Worm (Caenorhabditis elegans) whole organism, young adult: ENCODE measurements around the gene wdr-31.

Experiments
- D2030.7 ChIP-seq: fragments of 200-800 bp; sonication (Bioruptor generic); IDR thresholded peaks from 2 replicates; pipeline ENCODE4 v1.3.6; 2022; ENCODE audit warnings: missing genetic modification reagents, missing genetic modification characterization, missing compliant biosample characterization
- F23B12.7 ChIP-seq: sonication (generic microtip); optimal IDR thresholded peaks from 2 replicates; lab custom pipeline; 2017; ENCODE audit warnings: missing genetic modification characterization, mild to moderate bottlenecking, missing compliant biosample characterization, antibody characterized with exemption, moderate library complexity; ENCODE audit not compliant: insufficient read depth
- K11D2.4 ChIP-seq: fragments of 200-800 bp; sonication (Bioruptor generic); IDR thresholded peaks from 2 replicates; pipeline ENCODE4 v1.3.6; 2022; ENCODE audit warnings: missing genetic modification reagents, missing genetic modification characterization, missing compliant biosample characterization
- T07F8.4 ChIP-seq: sonication (generic microtip); optimal IDR thresholded peaks from 2 replicates; lab custom pipeline; 2016; ENCODE audit warnings: mild to moderate bottlenecking, missing genetic modification characterization, moderate library complexity, missing compliant biosample characterization
- T26A5.8 ChIP-seq: sonication (generic microtip); optimal IDR thresholded peaks from 2 replicates; lab custom pipeline; 2016; ENCODE audit warnings: missing genetic modification characterization, missing compliant biosample characterization
- Y56A3A.18 ChIP-seq: fragments of 200-800 bp; sonication (Bioruptor generic); IDR thresholded peaks from 2 replicates; pipeline ENCODE4 v1.3.6; 2022; ENCODE audit warnings: missing genetic modification reagents, missing genetic modification characterization, missing compliant biosample characterization
- akir-1 ChIP-seq: fragments of 200-800 bp; sonication (Bioruptor generic); optimal IDR thresholded peaks from 2 replicates; lab custom pipeline; 2018; ENCODE audit warnings: mild to moderate bottlenecking, missing genetic modification characterization, moderate library complexity, missing compliant biosample characterization
- aptf-3 ChIP-seq: fragments of 200-800 bp; sonication (Bioruptor generic); IDR thresholded peaks from 2 replicates; pipeline ENCODE4 v1.3.6; 2022; ENCODE audit warnings: missing genetic modification characterization, missing compliant biosample characterization
- athp-1 ChIP-seq: sonication (generic microtip); optimal IDR thresholded peaks from 2 replicates; lab custom pipeline; 2017; ENCODE audit warnings: mild to moderate bottlenecking, missing genetic modification characterization, missing compliant biosample characterization
- attf-3 ChIP-seq: fragments of 200-800 bp; sonication (Bioruptor generic); conservative IDR thresholded peaks from 2 replicates; pipeline ENCODE4 v1.3.6; 2022; ENCODE audit warnings: missing genetic modification reagents, missing genetic modification characterization, missing compliant biosample characterization
- attf-5 ChIP-seq: fragments of 200-800 bp; sonication (Bioruptor generic); optimal IDR thresholded peaks from 2 replicates; lab custom pipeline; 2018; ENCODE audit warnings: mild to moderate bottlenecking, missing genetic modification characterization, missing compliant biosample characterization
- cebp-2 ChIP-seq: fragments of 200-800 bp; sonication (Bioruptor generic); IDR thresholded peaks from 2 replicates; pipeline ENCODE4 v1.3.6; 2022; ENCODE audit warnings: missing genetic modification characterization, missing compliant biosample characterization
- ceh-79 ChIP-seq: sonication (generic microtip); optimal IDR thresholded peaks from 2 replicates; lab custom pipeline; 2017; ENCODE audit warnings: mild to moderate bottlenecking, missing genetic modification characterization, missing compliant biosample characterization
- ceh-91 ChIP-seq: fragments of 200-800 bp; sonication (Bioruptor generic); IDR thresholded peaks from 2 replicates; pipeline ENCODE4 v1.3.6; 2022; ENCODE audit warnings: missing genetic modification reagents, missing genetic modification characterization, missing compliant biosample characterization
- dox-1 ChIP-seq: fragments of 200-800 bp; sonication (Bioruptor generic); IDR thresholded peaks from 2 replicates; pipeline ENCODE4 v1.3.6; 2022; ENCODE audit warnings: missing genetic modification reagents, missing genetic modification characterization, missing compliant biosample characterization
- efl-1 ChIP-seq: fragments of 150-350 bp; optimal IDR thresholded peaks from 2 replicates; lab custom pipeline; 2014; ENCODE audit warnings: missing biosample characterization, missing genetic modification reagents, missing genetic modification characterization
- egl-44 ChIP-seq: fragments of 200-800 bp; sonication (Bioruptor generic); IDR thresholded peaks from 2 replicates; pipeline ENCODE4 v1.3.6; 2022; ENCODE audit warnings: missing genetic modification reagents, missing genetic modification characterization, missing compliant biosample characterization
- ets-4 ChIP-seq: fragments of 200-800 bp; sonication (Bioruptor generic); optimal IDR thresholded peaks from 2 replicates; lab custom pipeline; 2018; ENCODE audit warnings: mild to moderate bottlenecking, missing genetic modification characterization, missing compliant biosample characterization
- hmg-1.2 ChIP-seq: fragments of 200-800 bp; sonication (Bioruptor generic); IDR thresholded peaks from 2 replicates; pipeline ENCODE4 v1.3.6; 2022; ENCODE audit warnings: missing genetic modification reagents, missing genetic modification characterization, missing compliant biosample characterization
- lin-26 ChIP-seq: fragments of 200-800 bp; sonication (Bioruptor generic); IDR thresholded peaks from 2 replicates; pipeline ENCODE4 v1.3.6; 2022; ENCODE audit warnings: missing genetic modification reagents, missing genetic modification characterization, missing compliant biosample characterization
- mxl-1 ChIP-seq: sonication (generic microtip); optimal IDR thresholded peaks from 2 replicates; lab custom pipeline; 2016; ENCODE audit warnings: missing genetic modification characterization, missing compliant biosample characterization
- nfyb-1 ChIP-seq: fragments of 200-800 bp; sonication (Bioruptor generic); IDR thresholded peaks from 2 replicates; pipeline ENCODE4 v1.3.6; 2022; ENCODE audit warnings: missing genetic modification reagents, missing genetic modification characterization, missing compliant biosample characterization
- nhr-179 ChIP-seq: sonication (generic microtip); optimal IDR thresholded peaks from 2 replicates; lab custom pipeline; 2016; ENCODE audit warnings: mild to moderate bottlenecking, missing genetic modification characterization, missing compliant biosample characterization
- pbrm-1 ChIP-seq: fragments of 200-800 bp; sonication (Bioruptor generic); IDR thresholded peaks from 2 replicates; pipeline ENCODE4 v1.3.6; 2022; ENCODE audit warnings: missing genetic modification reagents, missing genetic modification characterization, missing compliant biosample characterization
- repo-1 ChIP-seq: sonication (generic microtip); optimal IDR thresholded peaks from 2 replicates; lab custom pipeline; 2017; ENCODE audit warnings: mild to moderate bottlenecking, missing genetic modification characterization, missing compliant biosample characterization
- rpc-1 ChIP-seq, 2 experiments: fragments of 150-350 bp in 1 of 2; sonication (generic microtip) in 1 of 2; optimal IDR thresholded peaks; 2 replicates each; lab custom pipeline; 2014 to 2018; ENCODE audit warnings: missing biosample characterization in 1 of 2, missing genetic modification characterization in 1 of 2, missing genetic modification reagents in 1 of 2, missing genotype in 1 of 2
- sea-2 ChIP-seq: fragments of 200-800 bp; sonication (Bioruptor generic); IDR thresholded peaks from 2 replicates; pipeline ENCODE4 v1.3.6; 2022; ENCODE audit warnings: missing genetic modification characterization, missing compliant biosample characterization
- snpc-4 ChIP-seq, 5 experiments: fragments of 150-350 bp in 1 of 5; sonication (generic microtip) in 4 of 5; optimal IDR thresholded peaks; 2 replicates each; lab custom pipeline; 2014 to 2018; ENCODE audit warnings: missing genetic modification characterization in 5 of 5, missing biosample characterization in 3 of 5, antibody characterized with exemption in 2 of 5, mild to moderate bottlenecking in 2 of 5, missing compliant biosample characterization in 2 of 5, missing genotype in 2 of 5, moderate library complexity in 2 of 5, missing genetic modification reagents in 1 of 5
- tbx-9 ChIP-seq: sonication (generic microtip); optimal IDR thresholded peaks from 2 replicates; lab custom pipeline; 2016; ENCODE audit warnings: borderline replicate concordance, missing genetic modification characterization, inconsistent platforms, missing compliant biosample characterization
- unc-130 ChIP-seq: sonication (generic microtip); optimal IDR thresholded peaks from 2 replicates; lab custom pipeline; 2016; ENCODE audit warnings: missing genetic modification reagents, missing genetic modification characterization, missing compliant biosample characterization
- xnd-1 ChIP-seq: sonication (generic microtip); optimal IDR thresholded peaks from 2 replicates; lab custom pipeline; 2016; ENCODE audit warnings: missing genotype, missing genetic modification reagents, missing genetic modification characterization, missing compliant biosample characterization
- zfh-2 ChIP-seq: fragments of 200-800 bp; sonication (Bioruptor generic); conservative IDR thresholded peaks from 2 replicates; pipeline ENCODE4 v1.3.6; 2022; ENCODE audit warnings: missing genetic modification reagents, missing genetic modification characterization, missing compliant biosample characterization
- zim-3 ChIP-seq: sonication (generic microtip); optimal IDR thresholded peaks from 2 replicates; lab custom pipeline; 2017; ENCODE audit warnings: mild to moderate bottlenecking, missing genetic modification characterization, moderate library complexity, missing compliant biosample characterization
- ztf-18 ChIP-seq: sonication (generic microtip); optimal IDR thresholded peaks from 2 replicates; lab custom pipeline; 2016; ENCODE audit warnings: missing genotype, mild to moderate bottlenecking, missing genetic modification characterization, missing compliant biosample characterization
- ztf-25 ChIP-seq: fragments of 200-800 bp; sonication (Bioruptor generic); IDR thresholded peaks from 2 replicates; pipeline ENCODE4 v1.3.6; 2022; ENCODE audit warnings: missing genetic modification reagents, missing genetic modification characterization, missing compliant biosample characterization

Gene wdr-31

ce11 chrII:2717335-2717734 is 17.8 kb downstream of the wdr-31 start, which contains the start of gene T05A8.3:
Gene T05A8.3, minus strand, starts transcription at chrII:2717435.
- TF ChIP-seq repo-1 (tag; lab: Kevin White, UChicago) (no peak), zfh-2 (GFP tag; lab: Robert Waterston, UW) (0 out of 2 replicates have a peak, but pooled peaks have one; percentile 26)
- TF ChIP-seq, all 124 proteins: peak for 1

- TF ChIP-seq ceh-91 (GFP tag; lab: Robert Waterston, UW): no peak
- TF ChIP-seq, all 124 proteins: peak for 0
Measured at ce11 chrII:2710919-2711318, 24.2 kb downstream of the wdr-31 start, which contains the start of gene T05A8.2. Gene T05A8.2, minus strand, starts transcription at chrII:2711019.

ce11 chrII:2709942-2710341 is 25.1 kb downstream of the wdr-31 start, which contains the start of gene T05A8.1:
Gene T05A8.1, minus strand, starts transcription at chrII:2710042.
- TF ChIP-seq attf-3 (no peak), efl-1 (GFP tag; lab: Kevin White, UChicago) (no peak), ets-4 (GFP tag; lab: Kevin White, UChicago) (no peak), tbx-9 (tag; lab: Kevin White, UChicago) (no peak), nhr-179 (no peak), T07F8.4 (tag; lab: Kevin White, UChicago) (no peak), zfh-2 (GFP tag; lab: Robert Waterston, UW) (no peak), cebp-2 (GFP tag; lab: Robert Waterston, UW) (no peak), dox-1 (GFP tag; lab: Robert Waterston, UW) (no peak), athp-1 (tag; lab: Kevin White, UChicago) (no peak), mxl-1 (no peak), zim-3 (tag; lab: Kevin White, UChicago) (no peak), ceh-79 (no peak), snpc-4 (GFP tag; optimal IDR thresholded peaks at IDR 0.05; lab: Kevin White, UChicago) (no peak), snpc-4 (tag; optimal IDR thresholded peaks at IDR 0.05; lab: Kevin White, UChicago) (no peak), K11D2.4 (GFP tag; lab: Robert Waterston, UW) (no peak), ztf-18 (tag; lab: Kevin White, UChicago) (no peak)

ce11 chrII:2707872-2708271 is 27.2 kb downstream of the wdr-31 start, which contains the start of gene Y47G7B.2:
Gene Y47G7B.2, minus strand, starts transcription at chrII:2708014.
- TF ChIP-seq pbrm-1 (GFP tag; lab: Robert Waterston, UW): no peak
- peak; percentile 18 for TF ChIP-seq attf-5 (GFP tag; lab: Kevin White, UChicago)
- TF ChIP-seq akir-1 (GFP tag; lab: Kevin White, UChicago): no peak
- TF ChIP-seq hmg-1.2 (GFP tag; lab: Robert Waterston, UW): peak; percentile 59; the same call in 1 of the 2 replicates

- no peak for TF ChIP-seq repo-1 (tag; lab: Kevin White, UChicago)
Measured at ce11 chrII:2705200-2705599, 29.9 kb downstream of the wdr-31 start, which contains the start of gene srh-128. Gene srh-128, minus strand, starts transcription at chrII:2705300.

- TF ChIP-seq egl-44 (GFP tag; lab: Robert Waterston, UW) (no peak), xnd-1 (tag; lab: Kevin White, UChicago) (no peak), D2030.7 (no peak), sea-2 (GFP tag; lab: Robert Waterston, UW) (no peak), ztf-25 (GFP tag; lab: Robert Waterston, UW) (no peak), efl-1 (GFP tag; lab: Kevin White, UChicago) (no peak), rpc-1 (optimal IDR thresholded peaks at IDR 0.05; lab: Kevin White, UChicago) (no peak), rpc-1 (tag; optimal IDR thresholded peaks at IDR 0.05; lab: Kevin White, UChicago) (no peak), Y56A3A.18 (GFP tag; lab: Robert Waterston, UW) (no peak), unc-130 (GFP tag; lab: Kevin White, UChicago) (no peak), nfyb-1 (GFP tag; lab: Robert Waterston, UW) (no peak), F23B12.7 (no peak), lin-26 (GFP tag; lab: Robert Waterston, UW) (no peak), cebp-2 (GFP tag; lab: Robert Waterston, UW) (no peak), T26A5.8 (tag; lab: Kevin White, UChicago) (no peak), aptf-3 (no peak)
Measured at ce11 chrII:2702757-2703156, 32.3 kb downstream of the wdr-31 start, which contains the start of gene sri-60. Gene sri-60, minus strand, starts transcription at chrII:2702857.
